Fruit fly (Drosophila melanogaster): ENCODE measurements around the gene Glut1.

dm6 chr3L:1029610-1030284 lies 115.9 kb downstream of the Glut1 start:
- TF ChIP-seq CTCF (optimal IDR thresholded peaks at IDR 0.05) (no peak), CG8478 (optimal IDR thresholded peaks at IDR 0.05) (no peak)

Measured in S2 (cell line).